Worm (Caenorhabditis elegans): ENCODE data around the gene T22C8.4.

DNA sequence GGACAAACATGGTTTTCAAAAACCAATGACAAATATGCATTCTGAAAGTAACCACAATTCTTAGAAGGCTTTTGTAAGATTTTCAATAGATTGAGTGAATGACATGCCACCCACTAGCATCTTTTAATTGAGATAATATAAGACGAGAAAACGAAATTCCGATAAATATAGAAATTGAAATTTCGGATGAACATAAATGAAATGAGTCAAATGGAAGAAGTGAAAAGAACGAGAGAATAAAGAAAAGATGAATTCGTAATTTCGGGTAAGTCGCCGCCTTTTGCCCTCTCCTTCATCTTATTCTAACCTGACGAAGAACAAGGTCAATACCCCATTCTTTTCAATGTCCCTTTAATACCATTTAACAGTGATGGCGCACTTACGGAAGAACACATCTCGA lies 19.1 kb upstream of the T22C8.4 start:
- TF ChIP-seq dao-5 (tag; optimal IDR thresholded peaks at IDR 0.05) (no peak), W03F9.2 (tag; optimal IDR thresholded peaks at IDR 0.05) (no peak)

Measured in whole organism, L4/young adult.